Fruit fly (Drosophila melanogaster): ENCODE results near the gene Cyp6d5.

Gene Cyp6d5

dm6 chr3R:14051391-14051852 is 22.4 kb downstream of the Cyp6d5 start (continued):
- TF ChIP-seq bab2 (GFP tag; optimal IDR thresholded peaks at IDR 0.05): no peak
- TF ChIP-seq CG4730 (GFP tag; IDR thresholded peaks at IDR 0.05): no peak
- TF ChIP-seq Sox102F (GFP tag; optimal IDR thresholded peaks at IDR 0.05): no peak
- TF ChIP-seq CG2889 (GFP tag; IDR thresholded peaks at IDR 0.05): no peak
- peak; percentile 92 for TF ChIP-seq cg (GFP tag; optimal IDR thresholded peaks at IDR 0.05)
- no peak for TF ChIP-seq ATbp (GFP tag; optimal IDR thresholded peaks at IDR 0.05)
- peak; percentile 74 for TF ChIP-seq dm (GFP tag; optimal IDR thresholded peaks at IDR 0.05)
- no peak for TF ChIP-seq CG11504 (tag; optimal IDR thresholded peaks at IDR 0.05)
- TF ChIP-seq Doc3 (GFP tag; IDR thresholded peaks at IDR 0.05; ENCODE audit: partially characterized antibody): no peak
- TF ChIP-seq Adf1 (GFP tag; IDR thresholded peaks at IDR 0.05): peak; percentile 5; the same call in 1 of the 2 replicates
- no peak for TF ChIP-seq CG2129 (GFP tag; IDR thresholded peaks at IDR 0.05; ENCODE audit: partially characterized antibody)
- no peak for TF ChIP-seq salm (tag; optimal IDR thresholded peaks at IDR 0.05)
- peak; percentile 54 for TF ChIP-seq mirr (GFP tag; optimal IDR thresholded peaks at IDR 0.05)
- TF ChIP-seq esg (GFP tag; conservative IDR thresholded peaks at IDR 0.05): no peak
- TF ChIP-seq zen (tag; optimal IDR thresholded peaks at IDR 0.05): no peak
- no peak for TF ChIP-seq Hr51 (GFP tag; optimal IDR thresholded peaks at IDR 0.05)
- peak; percentile 95 for TF ChIP-seq CG3163 (GFP tag; optimal IDR thresholded peaks at IDR 0.05)
- TF ChIP-seq Xbp1 (GFP tag; optimal IDR thresholded peaks at IDR 0.05): no peak
- TF ChIP-seq CG10654 (GFP tag; optimal IDR thresholded peaks at IDR 0.05): no peak
- TF ChIP-seq Rfx (GFP tag; IDR thresholded peaks at IDR 0.05): peak; percentile 6; the same call in 1 of the 2 replicates
- no peak for TF ChIP-seq NC2α (GFP tag; optimal IDR thresholded peaks at IDR 0.05)
- no peak for TF ChIP-seq CG4360 (GFP tag; IDR thresholded peaks at IDR 0.05)
- no peak for TF ChIP-seq sob (GFP tag; IDR thresholded peaks at IDR 0.05)
- no peak for TF ChIP-seq chif (GFP tag; optimal IDR thresholded peaks at IDR 0.05)
- TF ChIP-seq CG9932 (GFP tag; IDR thresholded peaks at IDR 0.05): no peak
- peak; percentile 39 for TF ChIP-seq gro (GFP tag; optimal IDR thresholded peaks at IDR 0.05)
- no peak for TF ChIP-seq fd96Cb (tag; optimal IDR thresholded peaks at IDR 0.05)
- TF ChIP-seq cwo (GFP tag; optimal IDR thresholded peaks at IDR 0.05): peak; percentile 51
- TF ChIP-seq bigmax (GFP tag; optimal IDR thresholded peaks at IDR 0.05): peak; percentile 83
- TF ChIP-seq Drgx (GFP tag; IDR thresholded peaks at IDR 0.05): 0 out of 2 replicates have a peak, but pooled peaks have one; percentile 18
- no peak for TF ChIP-seq CG15269 (tag; optimal IDR thresholded peaks at IDR 0.05)
- TF ChIP-seq CG6683 (GFP tag; optimal IDR thresholded peaks at IDR 0.05): no peak
- no peak for TF ChIP-seq D (optimal IDR thresholded peaks at IDR 0.05)
- no peak for TF ChIP-seq D (GFP tag; optimal IDR thresholded peaks at IDR 0.05)
- no peak for TF ChIP-seq CG7357 (GFP tag; IDR thresholded peaks at IDR 0.05)
- TF ChIP-seq pb (GFP tag; optimal IDR thresholded peaks at IDR 0.05): no peak
- no peak for TF ChIP-seq CG1603 (tag; optimal IDR thresholded peaks at IDR 0.05)
- no peak for TF ChIP-seq nom (GFP tag; optimal IDR thresholded peaks at IDR 0.05)
- no peak for TF ChIP-seq Ets97D (GFP tag; optimal IDR thresholded peaks at IDR 0.05)
- TF ChIP-seq run (tag; optimal IDR thresholded peaks at IDR 0.05): no peak
- TF ChIP-seq tgo (GFP tag; IDR thresholded peaks at IDR 0.05): no peak
- TF ChIP-seq Fer3 (tag; optimal IDR thresholded peaks at IDR 0.05): no peak
- TF ChIP-seq CG10366 (GFP tag; IDR thresholded peaks at IDR 0.05): no peak
- peak; percentile 99 for TF ChIP-seq CG13624 (GFP tag; optimal IDR thresholded peaks at IDR 0.05)
- TF ChIP-seq CG9797 (GFP tag; optimal IDR thresholded peaks at IDR 0.05): no peak
- no peak for TF ChIP-seq CG30431 (GFP tag; optimal IDR thresholded peaks at IDR 0.05)
- no peak for TF ChIP-seq chn (GFP tag; optimal IDR thresholded peaks at IDR 0.05)
- peak; percentile 7; the same call in 1 of the 2 replicates for TF ChIP-seq CG14014 (GFP tag; IDR thresholded peaks at IDR 0.05)
- TF ChIP-seq jing (GFP tag; optimal IDR thresholded peaks at IDR 0.05): no peak
- no peak for TF ChIP-seq Spps (tag; optimal IDR thresholded peaks at IDR 0.05)
- TF ChIP-seq tll (GFP tag; optimal IDR thresholded peaks at IDR 0.05): no peak

All from whole organism, embryonic.